Fruit fly (Drosophila melanogaster) whole organism, prepupa: ENCODE results near the gene CG34258.

ENCODE experiments used
- CG32006 ChIP-seq: fragments of 200-800 bp; sonication (Bioruptor generic); optimal IDR thresholded peaks from 3 replicates; lab custom pipeline; 2017; ENCODE audit warnings: missing biosample characterization, mild to moderate bottlenecking, missing genetic modification characterization
- CG6854 ChIP-seq: fragments of 200-800 bp; sonication (Bioruptor generic); optimal IDR thresholded peaks from 2 replicates; lab custom pipeline; 2017; ENCODE audit warnings: missing biosample characterization, mild to moderate bottlenecking, missing genetic modification characterization
- Eip78C ChIP-seq: fragments of 200-800 bp; sonication (Bioruptor generic); peaks from one replicate; lab custom pipeline; 2016; ENCODE audit warnings: missing biosample characterization, missing genetic modification characterization
- Gug ChIP-seq: fragments of 200-800 bp; sonication (Bioruptor generic); IDR thresholded peaks from 2 replicates; pipeline ENCODE4 v1.3.6; 2022; ENCODE audit warnings: missing biosample characterization, missing genetic modification characterization
- Lpt ChIP-seq: fragments of 200-800 bp; sonication (Bioruptor generic); optimal IDR thresholded peaks from 3 replicates; lab custom pipeline; 2016; ENCODE audit warnings: missing biosample characterization, missing genetic modification characterization
- ss ChIP-seq, 2 experiments: fragments of 200-800 bp; sonication (Bioruptor generic); optimal IDR thresholded peaks; 2 replicates in 1 of 2; 3 replicates in 1 of 2; lab custom pipeline; 2017 to 2018; ENCODE audit warnings: mild to moderate bottlenecking in 2 of 2, missing biosample characterization in 2 of 2, missing genetic modification characterization in 2 of 2, moderate library complexity in 1 of 2

- TF ChIP-seq CG6854 (GFP tag; lab: Kevin White, UChicago), result no peak
- TF ChIP-seq ss (GFP tag; optimal IDR thresholded peaks at IDR 0.05; lab: Kevin White, UChicago), result no peak
- TF ChIP-seq Eip78C, result no peak
- TF ChIP-seq Gug (GFP tag; lab: Robert Waterston, UW), result no peak
- no peak for TF ChIP-seq Lpt (GFP tag; lab: Kevin White, UChicago)
- TF ChIP-seq CG32006 (GFP tag; lab: Kevin White, UChicago), result no peak
Measured at dm6 chr3L:19903400-19903846, 48.3 kb downstream of the CG34258 start.
